Worm (Caenorhabditis elegans) whole organism, mixed stage, embryonic: ENCODE results near the gene Y116A8C.30.

Experiments
- lin-13 ChIP-seq: fragments of 150-350 bp; optimal IDR thresholded peaks from 2 replicates; lab custom pipeline; 2014; ENCODE audit warnings: missing biosample characterization, missing genetic modification characterization
- mab-5 ChIP-seq: fragments of 150-350 bp; optimal IDR thresholded peaks from 2 replicates; lab custom pipeline; 2014; ENCODE audit warnings: missing biosample characterization, missing genetic modification characterization
- mls-2 ChIP-seq: sonication (generic microtip); optimal IDR thresholded peaks from 2 replicates; lab custom pipeline; 2016; ENCODE audit warnings: mild to moderate bottlenecking, missing genetic modification characterization, moderate library complexity, missing compliant biosample characterization
- nhr-237 ChIP-seq: fragments of 150-350 bp; optimal IDR thresholded peaks from 2 replicates; lab custom pipeline; 2014; ENCODE audit warnings: missing biosample characterization, missing genetic modification characterization
- nhr-28 ChIP-seq: fragments of 150-350 bp; optimal IDR thresholded peaks from 2 replicates; lab custom pipeline; 2014; ENCODE audit warnings: missing biosample characterization, missing genetic modification characterization
- sptf-1 ChIP-seq: sonication (generic microtip); optimal IDR thresholded peaks from 2 replicates; lab custom pipeline; 2017; ENCODE audit warnings: mild to moderate bottlenecking, missing genetic modification characterization, moderate library complexity, missing compliant biosample characterization
- unc-39 ChIP-seq: fragments of 150-350 bp; optimal IDR thresholded peaks from 2 replicates; lab custom pipeline; 2014; ENCODE audit warnings: missing biosample characterization, missing genetic modification characterization
- unc-62 ChIP-seq: fragments of 150-350 bp; optimal IDR thresholded peaks from 2 replicates; lab custom pipeline; 2014; ENCODE audit warnings: missing biosample characterization, missing genetic modification reagents, missing genetic modification characterization

- TF ChIP-seq lin-13 (tag; lab: Kevin White, UChicago), result no peak
- TF ChIP-seq sptf-1 (tag; lab: Kevin White, UChicago), result no peak
- TF ChIP-seq mab-5 (tag; lab: Kevin White, UChicago), result no peak
- TF ChIP-seq nhr-28 (tag; lab: Kevin White, UChicago), result no peak
- no peak for TF ChIP-seq mls-2 (tag; lab: Kevin White, UChicago)
- TF ChIP-seq nhr-237, result no peak
- no peak for TF ChIP-seq unc-39 (tag; lab: Kevin White, UChicago)
- no peak for TF ChIP-seq unc-62
Measured at ce11 chrIV:17111813-17112212, 8.3 kb upstream of the Y116A8C.30 start, which contains the start of gene Y116A8C.33.
